Fruit fly (Drosophila melanogaster) whole organism, embryonic: Measurements from ENCODE around the gene CG8149.

ENCODE experiments used
- Aef1 ChIP-seq: fragments of 200-800 bp; sonication (Bioruptor generic); IDR thresholded peaks from 3 replicates; pipeline ENCODE4 v1.3.6; 2022; ENCODE audit warnings: missing biosample characterization, missing genetic modification characterization
- Bteb2 ChIP-seq: fragments of 200-800 bp; sonication (Bioruptor generic); optimal IDR thresholded peaks from 2 replicates; lab custom pipeline; 2016; ENCODE audit warnings: missing biosample characterization, missing genetic modification characterization
- CG1024 ChIP-seq: fragments of 200-800 bp; sonication (Bioruptor generic); IDR thresholded peaks from 2 replicates; pipeline ENCODE4 v1.3.6; 2022; ENCODE audit warnings: missing biosample characterization, missing genetic modification characterization
- CG10274 ChIP-seq: fragments of 200-800 bp; sonication (Bioruptor generic); optimal IDR thresholded peaks from 3 replicates; lab custom pipeline; 2017; ENCODE audit warnings: missing biosample characterization, mild to moderate bottlenecking, missing genetic modification characterization
- CG11247 ChIP-seq: fragments of 200-800 bp; sonication (Bioruptor generic); IDR thresholded peaks from 2 replicates; pipeline ENCODE4 v1.3.6; 2022; ENCODE audit warnings: missing biosample characterization, missing genetic modification characterization
- CG11398 ChIP-seq: fragments of 200-800 bp; sonication (Bioruptor generic); optimal IDR thresholded peaks from 2 replicates; lab custom pipeline; 2016; ENCODE audit warnings: missing biosample characterization, missing genetic modification characterization
- CG15601 ChIP-seq: fragments of 200-800 bp; sonication (Bioruptor generic); optimal IDR thresholded peaks from 3 replicates; lab custom pipeline; 2019; ENCODE audit warnings: missing biosample characterization, mild to moderate bottlenecking, missing genetic modification characterization, moderate library complexity
- CG1603 ChIP-seq: fragments of 200-800 bp; sonication (Bioruptor generic); optimal IDR thresholded peaks from 2 replicates; lab custom pipeline; 2019; ENCODE audit warnings: missing biosample characterization, mild to moderate bottlenecking, missing genetic modification characterization, moderate library complexity
- CG17186 ChIP-seq: fragments of 200-800 bp; sonication (Bioruptor generic); optimal IDR thresholded peaks from 3 replicates; lab custom pipeline; 2017; ENCODE audit warnings: missing biosample characterization, missing genetic modification reagents, missing genetic modification characterization
- CG17359 ChIP-seq: fragments of 200-800 bp; sonication (Bioruptor generic); optimal IDR thresholded peaks from 3 replicates; lab custom pipeline; 2018; ENCODE audit warnings: missing biosample characterization, mild to moderate bottlenecking, missing genetic modification characterization, moderate library complexity
- CG1832 ChIP-seq: fragments of 200-800 bp; sonication (Bioruptor generic); optimal IDR thresholded peaks from 2 replicates; lab custom pipeline; 2017; ENCODE audit warnings: missing biosample characterization, mild to moderate bottlenecking, missing genetic modification characterization, inconsistent platforms
- CG18619 ChIP-seq: fragments of 200-800 bp; sonication (Bioruptor generic); optimal IDR thresholded peaks from 3 replicates; lab custom pipeline; 2017; ENCODE audit warnings: missing biosample characterization, mild to moderate bottlenecking, missing genetic modification characterization
- CG2129 ChIP-seq: fragments of 200-800 bp; sonication (Bioruptor generic); IDR thresholded peaks from 2 replicates; pipeline ENCODE4 v1.3.6; 2022; ENCODE audit warnings: missing biosample characterization, missing genetic modification characterization; ENCODE audit not compliant: partially characterized antibody
- CG30403 ChIP-seq: fragments of 200-800 bp; sonication (Bioruptor generic); optimal IDR thresholded peaks from 3 replicates; lab custom pipeline; 2016; ENCODE audit warnings: missing biosample characterization, missing genetic modification characterization
- CG3065 ChIP-seq: fragments of 200-800 bp; sonication (Bioruptor generic); optimal IDR thresholded peaks from 2 replicates; lab custom pipeline; 2016; ENCODE audit warnings: missing biosample characterization, missing genetic modification characterization
- CG3407 ChIP-seq: fragments of 200-800 bp; sonication (Bioruptor generic); optimal IDR thresholded peaks from 2 replicates; lab custom pipeline; 2018; ENCODE audit warnings: missing biosample characterization, mild to moderate bottlenecking, missing genetic modification characterization
- CG4820 ChIP-seq: fragments of 200-800 bp; sonication (Bioruptor generic); optimal IDR thresholded peaks from 3 replicates; lab custom pipeline; 2016; ENCODE audit warnings: missing biosample characterization, missing genetic modification characterization
- CG5180 ChIP-seq: fragments of 200-800 bp; sonication (Bioruptor generic); optimal IDR thresholded peaks from 3 replicates; lab custom pipeline; 2017; ENCODE audit warnings: missing biosample characterization, missing genetic modification characterization, mild to moderate bottlenecking, moderate library complexity, missing genetic modification reagents
- CG6175 ChIP-seq: fragments of 200-800 bp; sonication (Bioruptor generic); IDR thresholded peaks from 3 replicates; pipeline ENCODE4 v1.3.6; 2022; ENCODE audit warnings: missing biosample characterization, missing genetic modification characterization
- CG7987 ChIP-seq: fragments of 200-800 bp; sonication (Bioruptor generic); optimal IDR thresholded peaks from 2 replicates; lab custom pipeline; 2018; ENCODE audit warnings: missing biosample characterization, mild to moderate bottlenecking, missing genetic modification characterization, moderate library complexity
- CoRest ChIP-seq: fragments of 200-800 bp; sonication (Bioruptor generic); optimal IDR thresholded peaks from 3 replicates; lab custom pipeline; 2018; ENCODE audit warnings: missing biosample characterization, mild to moderate bottlenecking, missing genetic modification characterization, moderate library complexity
- Dbx ChIP-seq: fragments of 200-800 bp; sonication (Bioruptor generic); IDR thresholded peaks from 3 replicates; pipeline ENCODE4 v1.3.6; 2022; ENCODE audit warnings: missing biosample characterization, missing genetic modification characterization
- Dek ChIP-seq: fragments of 200-800 bp; sonication (Bioruptor generic); optimal IDR thresholded peaks from 3 replicates; lab custom pipeline; 2019; ENCODE audit warnings: missing biosample characterization, mild to moderate bottlenecking, missing genetic modification characterization, moderate library complexity
- Hand ChIP-seq: fragments of 200-800 bp; sonication (Bioruptor generic); optimal IDR thresholded peaks from 2 replicates; lab custom pipeline; 2017; ENCODE audit warnings: mild to moderate bottlenecking, missing biosample characterization, missing genetic modification reagents, missing genetic modification characterization
- HmgZ ChIP-seq: fragments of 200-800 bp; sonication (Bioruptor generic); optimal IDR thresholded peaks from 2 replicates; lab custom pipeline; 2018; ENCODE audit warnings: missing biosample characterization, mild to moderate bottlenecking, missing genetic modification characterization
- Sox100B ChIP-seq: fragments of 200-800 bp; sonication (Bioruptor generic); optimal IDR thresholded peaks from 3 replicates; lab custom pipeline; 2018; ENCODE audit warnings: missing biosample characterization, mild to moderate bottlenecking, missing genetic modification characterization
- Ssrp ChIP-seq: fragments of 200-800 bp; sonication (Bioruptor generic); optimal IDR thresholded peaks from 2 replicates; lab custom pipeline; 2018; ENCODE audit warnings: missing biosample characterization, mild to moderate bottlenecking, missing genetic modification characterization, moderate library complexity
- Usf ChIP-seq: fragments of 200-800 bp; sonication (Bioruptor generic); optimal IDR thresholded peaks from 2 replicates; lab custom pipeline; 2017; ENCODE audit warnings: missing genotype, missing biosample characterization, missing genetic modification characterization
- al ChIP-seq: fragments of 200-800 bp; sonication (Bioruptor generic); IDR thresholded peaks from 2 replicates; pipeline ENCODE4 v1.3.6; 2022; ENCODE audit warnings: missing biosample characterization, missing genetic modification characterization
- cato ChIP-seq: fragments of 200-800 bp; sonication (Bioruptor generic); optimal IDR thresholded peaks from 2 replicates; lab custom pipeline; 2016; ENCODE audit warnings: missing biosample characterization, missing genetic modification characterization, borderline replicate concordance
- dysf ChIP-seq: fragments of 200-800 bp; sonication (Bioruptor generic); IDR thresholded peaks from 3 replicates; pipeline ENCODE4 v1.3.6; 2022; ENCODE audit warnings: missing biosample characterization, missing genetic modification characterization
- esg ChIP-seq: fragments of 200-800 bp; sonication (Bioruptor generic); conservative IDR thresholded peaks from 2 replicates; pipeline ENCODE4 v1.3.6; 2022; ENCODE audit warnings: missing biosample characterization, missing genetic modification characterization
- eyg ChIP-seq: fragments of 200-800 bp; sonication (Bioruptor generic); optimal IDR thresholded peaks from 3 replicates; lab custom pipeline; 2016; ENCODE audit warnings: missing biosample characterization, missing genetic modification characterization
- gsb ChIP-seq: fragments of 200-800 bp; sonication (Bioruptor generic); IDR thresholded peaks from 2 replicates; pipeline ENCODE4 v1.3.6; 2022; ENCODE audit warnings: missing biosample characterization, missing genetic modification characterization
- gsb-n ChIP-seq: fragments of 200-800 bp; sonication (Bioruptor generic); optimal IDR thresholded peaks from 3 replicates; lab custom pipeline; 2018; ENCODE audit warnings: missing biosample characterization, mild to moderate bottlenecking, missing genetic modification characterization
- ham ChIP-seq: fragments of 200-800 bp; sonication (Bioruptor generic); IDR thresholded peaks from 2 replicates; pipeline ENCODE4 v1.3.6; 2022; ENCODE audit warnings: missing biosample characterization, missing genetic modification characterization
- lbe ChIP-seq: fragments of 200-800 bp; sonication (Bioruptor generic); optimal IDR thresholded peaks from 2 replicates; lab custom pipeline; 2016; ENCODE audit warnings: missing biosample characterization, mild to moderate bottlenecking, missing genetic modification characterization
- lola ChIP-seq, 3 experiments: fragments of >200 bp in 2 of 3; fragments of 200-800 bp in 1 of 3; sonication (Bioruptor generic) in 1 of 3; optimal IDR thresholded peaks; 2 replicates each; lab custom pipeline; 2017 to 2019; ENCODE audit warnings: missing biosample characterization in 3 of 3, missing genetic modification characterization in 3 of 3, mild to moderate bottlenecking in 1 of 3, moderate library complexity in 1 of 3
- lov ChIP-seq, 2 experiments: fragments of 200-800 bp in 1 of 2; fragments of >200 bp in 1 of 2; sonication (Bioruptor generic) in 1 of 2; IDR thresholded peaks in 1 of 2; optimal IDR thresholded peaks in 1 of 2; 2 replicates in 1 of 2; 3 replicates in 1 of 2; pipeline versions ENCODE4 v1.3.6 to Lab custom; 2017 to 2022; ENCODE audit warnings: missing biosample characterization in 1 of 2, missing genetic modification characterization in 1 of 2
- nmo ChIP-seq: fragments of 200-800 bp; sonication (Bioruptor generic); optimal IDR thresholded peaks from 2 replicates; lab custom pipeline; 2018; ENCODE audit warnings: missing biosample characterization, mild to moderate bottlenecking, missing genetic modification characterization, moderate library complexity
- pros ChIP-seq: fragments of 200-800 bp; sonication (Bioruptor generic); optimal IDR thresholded peaks from 3 replicates; lab custom pipeline; 2019; ENCODE audit warnings: missing biosample characterization, mild to moderate bottlenecking, missing genetic modification characterization, moderate library complexity
- ranshi ChIP-seq: fragments of 200-800 bp; sonication (Bioruptor generic); IDR thresholded peaks from 2 replicates; pipeline ENCODE4 v1.3.6; 2022; ENCODE audit warnings: missing biosample characterization, missing genetic modification characterization
- ro ChIP-seq: fragments of 200-800 bp; sonication (Bioruptor generic); IDR thresholded peaks from 2 replicates; pipeline ENCODE4 v1.3.6; 2022; ENCODE audit warnings: missing biosample characterization, missing genetic modification characterization
- sqz ChIP-seq: fragments of 200-800 bp; sonication (Bioruptor generic); optimal IDR thresholded peaks from 3 replicates; lab custom pipeline; 2018; ENCODE audit warnings: missing biosample characterization, mild to moderate bottlenecking, missing genetic modification characterization
- tll ChIP-seq, 2 experiments: fragments of 200-800 bp in 1 of 2; fragments of >200 bp in 1 of 2; sonication (Bioruptor generic) in 1 of 2; optimal IDR thresholded peaks; 2 replicates each; lab custom pipeline; 2017 to 2019; ENCODE audit warnings: missing biosample characterization in 2 of 2, missing genetic modification characterization in 2 of 2, mild to moderate bottlenecking in 1 of 2, moderate library complexity in 1 of 2
- vvl ChIP-seq: fragments of 200-800 bp; sonication (Bioruptor generic); IDR thresholded peaks from 2 replicates; pipeline ENCODE4 v1.3.6; 2022; ENCODE audit warnings: missing biosample characterization, missing genetic modification characterization

The CG8149 gene

DNA sequence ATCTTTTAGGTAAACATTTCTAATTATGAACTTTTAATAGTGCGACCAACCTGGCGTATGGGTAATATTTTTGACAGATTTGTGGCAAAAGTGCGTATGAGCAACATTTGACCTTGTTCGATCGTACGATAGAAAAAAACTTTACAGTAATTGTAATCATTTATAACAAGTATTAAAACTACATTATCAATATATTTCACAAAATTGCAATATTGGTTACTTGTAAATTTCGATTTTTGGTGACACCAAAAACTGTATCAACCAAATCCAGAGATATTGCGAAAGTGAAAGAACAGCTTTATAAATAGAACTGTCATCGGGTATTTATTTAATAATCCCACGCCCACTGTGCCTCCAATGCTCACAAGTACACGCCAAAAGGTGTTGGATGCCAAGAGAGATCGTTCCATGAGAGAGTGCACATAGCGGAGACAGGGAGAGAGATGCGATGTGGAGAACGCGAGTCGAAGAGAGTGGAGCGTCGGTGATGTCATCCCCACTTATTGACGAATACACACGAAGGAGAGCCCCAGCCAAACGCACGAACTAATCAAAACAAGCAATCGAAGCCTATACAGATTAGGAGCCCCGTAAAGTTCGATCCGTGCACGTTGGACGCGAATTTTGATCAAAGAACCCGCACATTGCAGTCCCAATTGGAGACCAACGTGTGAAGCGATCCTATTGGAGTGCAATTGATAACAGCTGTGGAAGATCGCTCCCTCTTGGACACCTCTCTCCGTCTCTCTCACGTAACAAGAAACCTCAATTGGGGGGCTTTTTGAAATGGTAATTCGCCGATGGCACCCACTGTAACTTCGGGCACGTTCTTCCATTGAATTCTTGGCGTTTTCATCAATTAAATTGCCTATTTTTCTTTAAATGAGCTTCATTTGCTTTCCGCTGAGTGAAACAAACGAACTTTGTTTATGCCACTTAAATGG, 29.0 kb downstream of the CG8149 start (continued):
- TF ChIP-seq CG1024 (GFP tag; lab: Robert Waterston, UW) (peak; percentile 50; the same call in 1 of the 2 replicates), lov (optimal IDR thresholded peaks at IDR 0.05; lab: Kevin White, UChicago) (no peak), lov (GFP tag; IDR thresholded peaks at IDR 0.05; lab: Robert Waterston, UW) (no peak), eyg (GFP tag; lab: Kevin White, UChicago) (peak; percentile 85), Sox100B (GFP tag; lab: Kevin White, UChicago) (peak; percentile 99), CG30403 (GFP tag; lab: Kevin White, UChicago) (peak; percentile 99), gsb (GFP tag; lab: Robert Waterston, UW) (peak; percentile 90), CG18619 (GFP tag; lab: Kevin White, UChicago) (peak; percentile 99), gsb-n (tag; lab: Kevin White, UChicago) (peak; percentile 91), Dbx (GFP tag; lab: Robert Waterston, UW) (peak; percentile 82), CG3065 (peak; percentile 67), Ssrp (tag; lab: Kevin White, UChicago) (peak; percentile 92), HmgZ (tag; lab: Kevin White, UChicago) (peak; percentile 86), CG5180 (GFP tag; lab: Kevin White, UChicago) (peak; percentile 84), Aef1 (GFP tag; lab: Robert Waterston, UW) (peak; percentile 84), sqz (GFP tag; lab: Kevin White, UChicago) (peak; percentile 91), Usf (GFP tag; lab: Kevin White, UChicago) (peak; percentile 96), tll (GFP tag; optimal IDR thresholded peaks at IDR 0.05; lab: Kevin White, UChicago) (peak in 1 of 2 experiments; percentile 38), CG7987 (GFP tag; lab: Kevin White, UChicago) (peak; percentile 83), CG10274 (GFP tag; lab: Kevin White, UChicago) (peak; percentile 94), dysf (GFP tag; lab: Robert Waterston, UW) (peak; percentile 97), CG1832 (GFP tag; lab: Kevin White, UChicago) (no peak), Bteb2 (peak; percentile 88), CG11247 (GFP tag; lab: Robert Waterston, UW) (peak; percentile 73; the same call in 1 of the 2 replicates), esg (GFP tag; lab: Robert Waterston, UW) (peak; percentile 90), ro (GFP tag; lab: Robert Waterston, UW) (peak; percentile 82; the same call in 1 of the 2 replicates), CG4820 (GFP tag; lab: Kevin White, UChicago) (peak; percentile 94), cato (GFP tag; lab: Kevin White, UChicago) (peak; percentile 87), CoRest (tag; lab: Kevin White, UChicago) (peak; percentile 98), pros (GFP tag; lab: Kevin White, UChicago) (peak; percentile 99), lbe (GFP tag; lab: Kevin White, UChicago) (peak; percentile 84), CG2129 (no peak), CG17359 (peak; percentile 93), CG3407 (peak; percentile 89), Hand (peak; percentile 97), CG11398 (GFP tag; lab: Kevin White, UChicago) (peak; percentile 84), CG1603 (tag; lab: Kevin White, UChicago) (peak; percentile 74), al (peak; percentile 86), CG17186 (GFP tag; lab: Kevin White, UChicago) (peak; percentile 79), CG15601 (tag; lab: Kevin White, UChicago) (peak; percentile 86), nmo (GFP tag; lab: Kevin White, UChicago) (peak; percentile 98), lola (GFP tag; optimal IDR thresholded peaks at IDR 0.05; lab: Kevin White, UChicago) (peak in 1 of 3 experiments; percentile 95), Dek (tag; lab: Kevin White, UChicago) (peak; percentile 96), ham (GFP tag; lab: Robert Waterston, UW) (no peak), CG6175 (GFP tag; lab: Robert Waterston, UW) (peak; percentile 82), vvl (GFP tag; lab: Robert Waterston, UW) (peak; percentile 88), ranshi (GFP tag; lab: Robert Waterston, UW) (peak; percentile 80; the same call in 1 of the 2 replicates)
